Fruit fly (Drosophila melanogaster) whole organism, prepupa: ENCODE results near the gene elB.

Experiments
- CG11902 ChIP-seq: fragments of 200-800 bp; sonication (Bioruptor generic); optimal IDR thresholded peaks from 3 replicates; lab custom pipeline; 2016; ENCODE audit warnings: missing biosample characterization, missing genetic modification characterization
- CG3919 ChIP-seq: fragments of 200-800 bp; sonication (Bioruptor generic); optimal IDR thresholded peaks from 3 replicates; lab custom pipeline; 2016; ENCODE audit warnings: missing biosample characterization, missing genetic modification characterization
- CG7368 ChIP-seq: fragments of 200-800 bp; sonication (Bioruptor generic); optimal IDR thresholded peaks from 3 replicates; lab custom pipeline; 2016; ENCODE audit warnings: missing biosample characterization, missing genetic modification characterization
- CG8632 ChIP-seq: fragments of 200-800 bp; sonication (Bioruptor generic); optimal IDR thresholded peaks from 3 replicates; lab custom pipeline; 2016; ENCODE audit warnings: missing biosample characterization, missing genetic modification characterization
- CG9139 ChIP-seq: fragments of 200-800 bp; sonication (Bioruptor generic); optimal IDR thresholded peaks from 3 replicates; lab custom pipeline; 2017; ENCODE audit warnings: missing biosample characterization, mild to moderate bottlenecking, missing genetic modification characterization
- Ets96B ChIP-seq: fragments of 200-800 bp; optimal IDR thresholded peaks from 2 replicates; lab custom pipeline; 2019; ENCODE audit warnings: missing biosample characterization, mild to moderate bottlenecking, missing genetic modification characterization, moderate library complexity
- Sox102F ChIP-seq: fragments of 200-800 bp; sonication (Bioruptor generic); optimal IDR thresholded peaks from 2 replicates; lab custom pipeline; 2016; ENCODE audit warnings: missing biosample characterization, mild to moderate bottlenecking, missing genetic modification characterization
- dsx ChIP-seq: fragments of 200-800 bp; optimal IDR thresholded peaks from 3 replicates; lab custom pipeline; 2019; ENCODE audit warnings: missing biosample characterization, mild to moderate bottlenecking, missing genetic modification characterization, moderate library complexity; ENCODE audit not compliant: poor library complexity, severe bottlenecking

- TF ChIP-seq dsx (GFP tag; lab: Kevin White, UChicago) (no peak), CG11902 (GFP tag; lab: Kevin White, UChicago) (no peak), CG8632 (GFP tag; lab: Kevin White, UChicago) (no peak), CG3919 (no peak), Sox102F (GFP tag; lab: Kevin White, UChicago) (no peak), Ets96B (tag; lab: Kevin White, UChicago) (no peak), CG9139 (no peak), CG7368 (GFP tag; lab: Kevin White, UChicago) (no peak)
These were observed 52.5 kb downstream of the elB start for dm6 chr2L:14356793-14357372.
